Worm (Caenorhabditis elegans) whole organism, L4/young adult: ENCODE measurements around the gene orc-3.
"Not testable (repeated sequence)": the region's sequence is repeated elsewhere in the genome, so short reads cannot be mapped to it uniquely, and the experiment has no call there.

ENCODE experiments used
- dao-5 ChIP-seq: sonication (generic microtip); optimal IDR thresholded peaks from 2 replicates; lab custom pipeline; 2016; ENCODE audit warnings: missing genotype, missing genetic modification characterization, moderate library complexity, missing compliant biosample characterization
- him-1 ChIP-seq: sonication (generic microtip); optimal IDR thresholded peaks from 2 replicates; lab custom pipeline; 2016; ENCODE audit warnings: missing genotype, missing genetic modification reagents, missing genetic modification characterization, missing compliant biosample characterization

DNA sequence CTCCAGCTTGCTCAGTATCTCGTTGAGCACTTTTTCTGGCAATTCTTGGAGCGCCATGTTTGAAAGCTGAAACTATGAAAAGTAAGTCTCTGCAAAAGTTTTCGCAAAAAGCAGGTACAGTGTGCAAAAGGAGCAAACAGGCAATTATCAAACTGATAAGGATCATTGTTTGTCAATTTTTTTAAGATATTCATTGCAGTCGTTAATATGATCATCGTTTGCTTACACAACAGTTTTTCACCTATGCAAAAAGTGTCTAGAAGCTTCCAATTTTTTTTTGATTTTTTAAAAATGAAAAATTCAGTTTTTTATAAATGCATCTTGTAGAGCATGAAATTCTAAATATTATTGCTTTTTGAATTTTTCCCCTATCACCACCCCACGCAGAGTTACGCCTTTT lies 50.4 kb downstream of the orc-3 start, which contains the start of gene fbxa-78:
- not testable (repeated sequence) for TF ChIP-seq him-1, dao-5 (tag; lab: Kevin White, UChicago)
